Worm (Caenorhabditis elegans): Measurements from ENCODE around the gene T19C3.6.

T19C3.6 gene

ce11 chrIII:598687-599086, 32.6 kb downstream of the T19C3.6 start, which contains the start of gene Y55B1AR.2:
Gene Y55B1AR.2, minus strand, starts transcription at chrIII:598787.
- TF ChIP-seq sea-1 (GFP tag; conservative IDR thresholded peaks at IDR 0.05), result no peak
- TF ChIP-seq scrt-1 (GFP tag; IDR thresholded peaks at IDR 0.05), result no peak
- no peak for TF ChIP-seq ets-7 (tag; optimal IDR thresholded peaks at IDR 0.05)
- TF ChIP-seq F13C5.2 (tag; optimal IDR thresholded peaks at IDR 0.05), result no peak
- no peak for TF ChIP-seq pes-1 (GFP tag; IDR thresholded peaks at IDR 0.05)
- no peak for TF ChIP-seq tra-4 (tag; optimal IDR thresholded peaks at IDR 0.05)
- no peak for TF ChIP-seq ceh-36 (tag; optimal IDR thresholded peaks at IDR 0.05)
- TF ChIP-seq tbx-11 (GFP tag; IDR thresholded peaks at IDR 0.05), result no peak

ce11 chrIII:598168-598567, 33.2 kb downstream of the T19C3.6 start:
- no peak for TF ChIP-seq B0310.2 (tag; optimal IDR thresholded peaks at IDR 0.05)
- no peak for TF ChIP-seq ceh-36 (tag; optimal IDR thresholded peaks at IDR 0.05)
- TF ChIP-seq aly-1 (tag; optimal IDR thresholded peaks at IDR 0.05), result no peak
- no peak for TF ChIP-seq ceh-13 (GFP tag; optimal IDR thresholded peaks at IDR 0.05)
- no peak for TF ChIP-seq flt-1 (GFP tag; IDR thresholded peaks at IDR 0.05)
- TF ChIP-seq hmg-4 (GFP tag; optimal IDR thresholded peaks at IDR 0.05), result no peak
- no peak for TF ChIP-seq ets-7 (tag; optimal IDR thresholded peaks at IDR 0.05)
- TF ChIP-seq tbx-37 (GFP tag; conservative IDR thresholded peaks at IDR 0.05), result no peak
- no peak for TF ChIP-seq hmbx-1 (tag; optimal IDR thresholded peaks at IDR 0.05)
- TF ChIP-seq pes-1 (GFP tag; IDR thresholded peaks at IDR 0.05), result no peak
- no peak for TF ChIP-seq sea-1 (GFP tag; conservative IDR thresholded peaks at IDR 0.05)
- no peak for TF ChIP-seq tbx-11 (GFP tag; IDR thresholded peaks at IDR 0.05)
- no peak for TF ChIP-seq F13C5.2 (tag; optimal IDR thresholded peaks at IDR 0.05)
- no peak for TF ChIP-seq ama-1 (optimal IDR thresholded peaks at IDR 0.05)

- no peak for TF ChIP-seq ama-1 (optimal IDR thresholded peaks at IDR 0.05)
- TF ChIP-seq tra-4 (tag; optimal IDR thresholded peaks at IDR 0.05), result no peak
- no peak for TF ChIP-seq tbx-11 (GFP tag; IDR thresholded peaks at IDR 0.05)
- TF ChIP-seq tbx-37 (GFP tag; conservative IDR thresholded peaks at IDR 0.05), result no peak
- TF ChIP-seq ceh-36 (tag; optimal IDR thresholded peaks at IDR 0.05), result no peak
- TF ChIP-seq hnd-1 (tag; optimal IDR thresholded peaks at IDR 0.05), result no peak
- no peak for TF ChIP-seq sea-1 (GFP tag; conservative IDR thresholded peaks at IDR 0.05)
- no peak for TF ChIP-seq ceh-13 (GFP tag; optimal IDR thresholded peaks at IDR 0.05)
These were observed 35.9 kb downstream of the T19C3.6 start for ce11 chrIII:595449-595848.

DNA sequence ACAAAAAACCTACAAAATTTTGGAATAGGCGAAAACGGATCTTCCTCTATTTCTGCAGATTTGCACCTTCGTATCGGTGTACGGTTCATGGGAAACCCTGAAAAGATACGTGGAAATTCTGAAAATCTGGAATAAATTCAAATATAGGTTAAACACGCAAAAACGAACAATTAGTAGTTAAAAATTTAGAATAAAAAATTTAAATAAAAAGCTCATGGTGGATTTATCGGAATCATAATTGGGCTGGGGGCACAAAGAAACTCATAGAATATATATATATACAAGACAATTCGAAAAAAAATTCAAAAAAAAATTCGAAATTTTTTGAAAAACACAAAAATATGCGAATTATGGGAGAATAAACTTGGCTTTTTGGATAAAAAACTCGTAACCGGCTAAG, 44.3 kb downstream of the T19C3.6 start, which contains the start of gene helq-1:
TSS of gene helq-1 (minus strand) at position 101 of the 400 bp plus-strand sequence.
- TF ChIP-seq ceh-36 (tag; optimal IDR thresholded peaks at IDR 0.05) (no peak), B0310.2 (tag; optimal IDR thresholded peaks at IDR 0.05) (no peak), tbx-37 (GFP tag; conservative IDR thresholded peaks at IDR 0.05) (no peak), sea-1 (GFP tag; conservative IDR thresholded peaks at IDR 0.05) (no peak), ets-7 (tag; optimal IDR thresholded peaks at IDR 0.05) (no peak), ceh-13 (GFP tag; optimal IDR thresholded peaks at IDR 0.05) (no peak), F13C5.2 (tag; optimal IDR thresholded peaks at IDR 0.05) (no peak), aly-1 (tag; optimal IDR thresholded peaks at IDR 0.05) (no peak), hmg-4 (GFP tag; optimal IDR thresholded peaks at IDR 0.05) (no peak), tra-4 (tag; optimal IDR thresholded peaks at IDR 0.05) (no peak), pes-1 (GFP tag; IDR thresholded peaks at IDR 0.05) (no peak), ama-1 (optimal IDR thresholded peaks at IDR 0.05) (no peak), hnd-1 (tag; optimal IDR thresholded peaks at IDR 0.05) (no peak), flt-1 (GFP tag; IDR thresholded peaks at IDR 0.05) (no peak), tbx-11 (GFP tag; IDR thresholded peaks at IDR 0.05) (no peak), scrt-1 (GFP tag; IDR thresholded peaks at IDR 0.05) (no peak)
